Worm (Caenorhabditis elegans): Measurements from ENCODE around the gene Y82E9BR.6.

- TF ChIP-seq aly-2 (tag; optimal IDR thresholded peaks at IDR 0.05) (no peak), ceh-82 (tag; optimal IDR thresholded peaks at IDR 0.05) (no peak), F26F4.8 (GFP tag; conservative IDR thresholded peaks at IDR 0.05) (no peak), madf-5 (GFP tag; IDR thresholded peaks at IDR 0.05) (no peak), nhr-77 (tag; optimal IDR thresholded peaks at IDR 0.05) (no peak), ZK546.5 (tag; optimal IDR thresholded peaks at IDR 0.05) (no peak), hlh-30 (tag; optimal IDR thresholded peaks at IDR 0.05; ENCODE audit: insufficient read depth) (no peak), skn-1 (tag; optimal IDR thresholded peaks at IDR 0.05) (no peak), mdl-1 (tag; optimal IDR thresholded peaks at IDR 0.05) (no peak)
These were observed at the start of gene Y82E9BR.6, which contains the start of gene pals-21 for ce11 chrIII:1380535-1381274.
